Worm (Caenorhabditis elegans): ENCODE data around the gene rsef-1.

DNA sequence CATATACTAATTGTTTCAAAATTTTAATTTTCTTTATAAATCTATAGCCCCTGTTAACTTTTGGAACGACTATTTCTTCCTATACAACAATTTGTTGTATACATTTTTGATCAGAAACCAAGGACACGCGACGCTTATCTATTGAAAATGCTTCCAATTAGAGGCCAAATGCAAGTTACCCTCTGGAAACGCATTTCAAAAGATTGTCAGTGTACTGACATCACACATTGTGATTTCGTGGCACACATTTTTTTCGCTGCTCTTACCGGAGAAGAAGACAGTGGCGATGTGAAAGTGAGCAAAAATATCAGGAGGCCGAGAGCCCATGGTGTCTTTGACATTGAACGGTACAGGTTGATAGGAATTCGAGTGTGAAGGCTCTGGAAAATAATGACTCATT lies 13.7 kb downstream of the rsef-1 start, which contains the start of gene cnnm-3:
- no peak for TF ChIP-seq ztf-1 (GFP tag; conservative IDR thresholded peaks at IDR 0.05)
- no peak for TF ChIP-seq lin-13 (GFP tag; optimal IDR thresholded peaks at IDR 0.05)
- no peak for TF ChIP-seq unc-55 (GFP tag; optimal IDR thresholded peaks at IDR 0.05)
- no peak for TF ChIP-seq nhr-23 (tag; optimal IDR thresholded peaks at IDR 0.05)
- TF ChIP-seq ztf-4 (tag; optimal IDR thresholded peaks at IDR 0.05), result no peak
- no peak for TF ChIP-seq nhr-6 (tag; optimal IDR thresholded peaks at IDR 0.05)
- no peak for TF ChIP-seq nhr-11 (tag; optimal IDR thresholded peaks at IDR 0.05)
- no peak for TF ChIP-seq alr-1 (tag; optimal IDR thresholded peaks at IDR 0.05)
- no peak for TF ChIP-seq lin-39 (tag; optimal IDR thresholded peaks at IDR 0.05)
- no peak for TF ChIP-seq unc-62 (GFP tag; optimal IDR thresholded peaks at IDR 0.05)
